Fruit fly (Drosophila melanogaster): ENCODE results near the gene CG13360.

dm6 chrX:772305-772986 lies 17.4 kb downstream of the CG13360 start:
- no peak for TF ChIP-seq CG14655 (GFP tag; optimal IDR thresholded peaks at IDR 0.05)
- no peak for TF ChIP-seq CG4496 (GFP tag; IDR thresholded peaks at IDR 0.05)
- no peak for TF ChIP-seq EcR (GFP tag; optimal IDR thresholded peaks at IDR 0.05)
- no peak for TF ChIP-seq CG32121 (GFP tag; IDR thresholded peaks at IDR 0.05)
- TF ChIP-seq CG17806 (tag; optimal IDR thresholded peaks at IDR 0.05) = no peak
- no peak for TF ChIP-seq rn (GFP tag; IDR thresholded peaks at IDR 0.05)

Measured in whole organism, pupa.